Worm (Caenorhabditis elegans) whole organism, early embryonic: ENCODE results near the gene moc-5.

ENCODE experiments used
- B0310.2 ChIP-seq: sonication (generic microtip); optimal IDR thresholded peaks from 2 replicates; lab custom pipeline; 2016; ENCODE audit warnings: mild to moderate bottlenecking, missing genetic modification characterization, missing compliant biosample characterization
- aly-1 ChIP-seq: sonication (generic microtip); optimal IDR thresholded peaks from 2 replicates; lab custom pipeline; 2016; ENCODE audit warnings: missing genetic modification characterization, missing compliant biosample characterization
- flt-1 ChIP-seq: fragments of 200-800 bp; sonication (Bioruptor generic); IDR thresholded peaks from 2 replicates; pipeline ENCODE4 v1.3.6; 2022; ENCODE audit warnings: missing genetic modification characterization, missing compliant biosample characterization
- tra-4 ChIP-seq: sonication (generic microtip); optimal IDR thresholded peaks from 2 replicates; lab custom pipeline; 2017; ENCODE audit warnings: missing genetic modification characterization, missing compliant biosample characterization

DNA sequence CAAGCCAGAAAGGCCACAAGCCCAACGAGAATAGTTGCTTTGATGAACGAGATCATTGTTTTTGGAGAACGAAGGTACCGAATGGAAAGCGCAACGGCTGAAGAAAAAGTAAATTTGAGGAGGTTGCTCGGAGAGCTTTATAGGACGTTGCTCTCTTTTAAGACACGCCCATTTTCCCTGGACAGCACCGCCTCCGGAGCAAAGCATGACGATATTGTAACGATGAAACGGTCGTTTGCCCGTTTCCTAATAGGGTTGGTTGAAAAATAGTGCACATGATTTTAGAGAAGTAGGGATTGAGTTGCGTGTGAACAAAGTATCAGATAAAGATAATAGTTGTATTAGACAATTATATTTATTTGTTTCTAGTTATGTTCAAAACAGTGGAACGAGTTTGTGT lies 42.7 kb downstream of the moc-5 start, which contains the start of gene C07B5.3:
- TF ChIP-seq flt-1 (GFP tag; lab: Robert Waterston, UW), result no peak
- no peak for TF ChIP-seq B0310.2 (tag; lab: Kevin White, UChicago)
- TF ChIP-seq tra-4 (tag; lab: Kevin White, UChicago), result no peak
- TF ChIP-seq aly-1 (tag; lab: Kevin White, UChicago), result no peak
